Worm (Caenorhabditis elegans): ENCODE results near the gene ztf-29.

ce11 chrIII:11558251-11558650, 2.7 kb upstream of the ztf-29 start:
- TF ChIP-seq aly-1 (tag; optimal IDR thresholded peaks at IDR 0.05) (no peak), flt-1 (GFP tag; IDR thresholded peaks at IDR 0.05) (no peak), ama-1 (optimal IDR thresholded peaks at IDR 0.05) (no peak), ceh-36 (tag; optimal IDR thresholded peaks at IDR 0.05) (no peak), hmg-4 (GFP tag; optimal IDR thresholded peaks at IDR 0.05) (no peak), ets-7 (tag; optimal IDR thresholded peaks at IDR 0.05) (no peak), tbx-37 (GFP tag; conservative IDR thresholded peaks at IDR 0.05) (no peak), ceh-13 (GFP tag; optimal IDR thresholded peaks at IDR 0.05) (no peak), B0310.2 (tag; optimal IDR thresholded peaks at IDR 0.05) (no peak), tra-4 (tag; optimal IDR thresholded peaks at IDR 0.05) (no peak), pes-1 (GFP tag; IDR thresholded peaks at IDR 0.05) (no peak), tbx-11 (GFP tag; IDR thresholded peaks at IDR 0.05) (no peak), F13C5.2 (tag; optimal IDR thresholded peaks at IDR 0.05) (no peak)

Data from whole organism, early embryonic.